Worm (Caenorhabditis elegans) whole organism, L3 larva: ENCODE results near the gene F35H8.1.

ENCODE experiments used
- ZK546.5 ChIP-seq: sonication (generic microtip); optimal IDR thresholded peaks from 2 replicates; lab custom pipeline; 2017; ENCODE audit warnings: missing biosample characterization, missing genetic modification characterization
- egl-27 ChIP-seq: sonication (generic microtip); optimal IDR thresholded peaks from 4 replicates; lab custom pipeline; 2017; ENCODE audit warnings: missing biosample characterization, missing genetic modification reagents, missing genetic modification characterization
- fkh-2 ChIP-seq: fragments of 150-350 bp; optimal IDR thresholded peaks from 2 replicates; lab custom pipeline; 2014; ENCODE audit warnings: missing biosample characterization, missing genetic modification reagents, missing genetic modification characterization
- nhr-11 ChIP-seq: fragments of 150-350 bp; optimal IDR thresholded peaks from 2 replicates; lab custom pipeline; 2014; ENCODE audit warnings: missing biosample characterization, missing genetic modification characterization
- nhr-12 ChIP-seq: fragments of 150-350 bp; optimal IDR thresholded peaks from 2 replicates; lab custom pipeline; 2014; ENCODE audit warnings: missing biosample characterization, missing genetic modification characterization

DNA sequence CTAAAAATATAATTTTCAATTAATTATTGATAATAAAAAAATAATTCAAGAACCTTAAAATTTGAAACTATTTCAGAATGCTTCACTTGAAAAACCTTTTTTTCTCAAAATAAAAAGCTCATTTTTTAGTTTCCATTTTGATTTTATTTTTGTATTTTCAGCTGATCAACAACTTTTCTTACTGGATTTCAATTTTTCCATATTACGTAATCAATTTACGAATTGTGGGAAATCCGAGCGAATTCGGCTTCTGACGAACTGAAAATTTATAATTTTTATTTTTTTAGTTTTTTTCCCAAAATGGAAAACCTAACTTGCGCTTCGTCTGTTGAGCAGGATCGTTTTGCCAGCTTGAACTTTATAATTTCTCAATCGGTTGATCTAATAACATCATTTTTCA lies 15.7 kb downstream of the F35H8.1 start, which contains the start of gene sra-8:
- TF ChIP-seq ZK546.5 (tag; lab: Kevin White, UChicago) (no peak), egl-27 (tag; lab: Kevin White, UChicago) (no peak), nhr-12 (tag; lab: Kevin White, UChicago) (no peak), fkh-2 (tag; lab: Kevin White, UChicago) (no peak), nhr-11 (tag; lab: Kevin White, UChicago) (no peak)
